Worm (Caenorhabditis elegans) whole organism, L1 larva: ENCODE data around the gene B0001.7.

ENCODE experiments used
- aha-1 ChIP-seq: fragments of 150-350 bp; optimal IDR thresholded peaks from 2 replicates; lab custom pipeline; 2014; ENCODE audit warnings: missing biosample characterization, missing genetic modification characterization
- blmp-1 ChIP-seq: fragments of 150-350 bp; optimal IDR thresholded peaks from 2 replicates; lab custom pipeline; 2014; ENCODE audit warnings: missing biosample characterization, missing genetic modification characterization
- dpl-1 ChIP-seq, 3 experiments: fragments of 150-350 bp in 2 of 3; sonication (generic microtip) in 1 of 3; optimal IDR thresholded peaks; 2 replicates each; lab custom pipeline; 2014 to 2017; ENCODE audit warnings: missing biosample characterization in 3 of 3, missing genetic modification characterization in 3 of 3, missing genetic modification reagents in 3 of 3
- egl-27 ChIP-seq, 2 experiments: fragments of 150-350 bp in 1 of 2; sonication (generic microtip); optimal IDR thresholded peaks; 3 replicates each; lab custom pipeline; 2017 to 2018; ENCODE audit warnings: missing biosample characterization in 2 of 2, missing genetic modification characterization in 2 of 2, missing genetic modification reagents in 2 of 2
- fkh-10 ChIP-seq: sonication (generic microtip); optimal IDR thresholded peaks from 2 replicates; lab custom pipeline; 2017; ENCODE audit warnings: missing biosample characterization, missing genetic modification reagents, missing genetic modification characterization
- fkh-8 ChIP-seq: sonication (generic microtip); optimal IDR thresholded peaks from 2 replicates; lab custom pipeline; 2016; ENCODE audit warnings: mild to moderate bottlenecking, missing genetic modification characterization, missing compliant biosample characterization
- lin-39 ChIP-seq: fragments of 150-350 bp; optimal IDR thresholded peaks from 2 replicates; lab custom pipeline; 2014; ENCODE audit warnings: missing biosample characterization, missing genetic modification reagents, missing genetic modification characterization
- mdl-1 ChIP-seq, 2 experiments: fragments of 150-350 bp; optimal IDR thresholded peaks; 2 replicates each; lab custom pipeline; 2014 to 2017; ENCODE audit warnings: missing biosample characterization in 2 of 2, missing genetic modification characterization in 2 of 2, inconsistent platforms in 1 of 2
- nhr-11 ChIP-seq: fragments of 150-350 bp; optimal IDR thresholded peaks from 2 replicates; lab custom pipeline; 2014; ENCODE audit warnings: missing biosample characterization, missing genetic modification characterization
- nhr-77 ChIP-seq: fragments of 150-350 bp; optimal IDR thresholded peaks from 2 replicates; lab custom pipeline; 2014; ENCODE audit warnings: missing biosample characterization, missing genetic modification characterization
- nhr-84 ChIP-seq: sonication (generic microtip); optimal IDR thresholded peaks from 2 replicates; lab custom pipeline; 2017; ENCODE audit warnings: missing biosample characterization, missing genetic modification characterization
- skn-1 ChIP-seq: fragments of 150-350 bp; optimal IDR thresholded peaks from 2 replicates; lab custom pipeline; 2014; ENCODE audit warnings: missing biosample characterization, missing genetic modification characterization
- sox-4 ChIP-seq: sonication (generic microtip); optimal IDR thresholded peaks from 2 replicates; lab custom pipeline; 2016; ENCODE audit warnings: missing genetic modification characterization, missing compliant biosample characterization
- unc-62 ChIP-seq: fragments of 150-350 bp; optimal IDR thresholded peaks from 2 replicates; lab custom pipeline; 2014; ENCODE audit warnings: missing biosample characterization, missing genetic modification reagents, missing genetic modification characterization

DNA sequence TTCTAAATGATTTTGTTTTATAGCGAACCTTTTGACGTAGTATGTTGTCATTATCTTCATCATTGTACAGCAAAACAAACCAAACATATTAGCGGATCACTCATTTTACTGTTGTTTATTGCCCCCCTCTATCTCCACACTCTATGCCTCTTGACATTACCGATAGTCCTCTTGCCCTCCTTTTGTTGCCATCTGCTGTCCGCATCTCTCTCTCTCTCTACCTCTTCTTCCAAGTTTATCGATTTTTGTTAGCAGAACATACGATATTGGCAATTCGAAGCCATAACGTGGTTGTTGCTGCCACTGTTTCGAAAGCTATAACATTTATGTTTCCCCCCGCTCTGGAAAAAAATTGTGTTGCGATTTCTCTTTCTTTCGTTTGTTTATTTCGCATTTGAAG is 3.9 kb upstream of the B0001.7 start:
- TF ChIP-seq fkh-8 (tag; lab: Kevin White, UChicago): no peak
- TF ChIP-seq aha-1 (tag; lab: Kevin White, UChicago): no peak
- no peak for TF ChIP-seq dpl-1 (GFP tag; optimal IDR thresholded peaks at IDR 0.05; lab: Kevin White, UChicago)
- TF ChIP-seq lin-39 (tag; lab: Kevin White, UChicago): no peak
- TF ChIP-seq nhr-11: no peak
- TF ChIP-seq mdl-1 (tag; optimal IDR thresholded peaks at IDR 0.05; lab: Kevin White, UChicago): no peak
- no peak for TF ChIP-seq egl-27 (tag; optimal IDR thresholded peaks at IDR 0.05; lab: Kevin White, UChicago)
- TF ChIP-seq skn-1 (tag; lab: Kevin White, UChicago): no peak
- no peak for TF ChIP-seq nhr-84 (tag; lab: Kevin White, UChicago)
- TF ChIP-seq sox-4 (tag; lab: Kevin White, UChicago): no peak
- TF ChIP-seq nhr-77 (tag; lab: Kevin White, UChicago): no peak
- TF ChIP-seq blmp-1 (tag; lab: Kevin White, UChicago): no peak
- no peak for TF ChIP-seq unc-62 (GFP tag; lab: Kevin White, UChicago)
- no peak for TF ChIP-seq fkh-10
